Fruit fly (Drosophila melanogaster) whole organism, embryonic: ENCODE data around the gene Bap60.
A peak's percentile ranks its signal among the peaks of the same experiment; 100 is the strongest.

ENCODE experiments used
- ATbp ChIP-seq: fragments of 200-800 bp; sonication (Bioruptor generic); optimal IDR thresholded peaks from 2 replicates; lab custom pipeline; 2017; ENCODE audit warnings: missing biosample characterization, mild to moderate bottlenecking, missing genetic modification characterization, missing genetic modification reagents
- Asciz ChIP-seq: fragments of 200-800 bp; sonication (Bioruptor generic); optimal IDR thresholded peaks from 2 replicates; lab custom pipeline; 2017; ENCODE audit warnings: missing biosample characterization, mild to moderate bottlenecking, missing genetic modification characterization, missing genetic modification reagents
- Bteb2 ChIP-seq: fragments of 200-800 bp; sonication (Bioruptor generic); optimal IDR thresholded peaks from 2 replicates; lab custom pipeline; 2016; ENCODE audit warnings: missing biosample characterization, missing genetic modification characterization
- CG10565 ChIP-seq: fragments of 200-800 bp; sonication (Bioruptor generic); optimal IDR thresholded peaks from 3 replicates; lab custom pipeline; 2016; ENCODE audit warnings: missing biosample characterization, mild to moderate bottlenecking, missing genetic modification characterization
- CG11398 ChIP-seq: fragments of 200-800 bp; sonication (Bioruptor generic); optimal IDR thresholded peaks from 2 replicates; lab custom pipeline; 2016; ENCODE audit warnings: missing biosample characterization, missing genetic modification characterization
- CG11696 ChIP-seq: fragments of 200-800 bp; sonication (Bioruptor generic); IDR thresholded peaks from 2 replicates; pipeline ENCODE4 v1.3.6; 2022; ENCODE audit warnings: missing biosample characterization, missing genetic modification characterization
- CG1529 ChIP-seq: fragments of 200-800 bp; sonication (Bioruptor generic); optimal IDR thresholded peaks from 3 replicates; lab custom pipeline; 2018; ENCODE audit warnings: missing biosample characterization, missing genetic modification characterization
- CG15696 ChIP-seq: fragments of 200-800 bp; sonication (Bioruptor generic); optimal IDR thresholded peaks from 2 replicates; lab custom pipeline; 2019; ENCODE audit warnings: missing biosample characterization, mild to moderate bottlenecking, missing genetic modification characterization, moderate library complexity
- CG16779 ChIP-seq: fragments of 200-800 bp; sonication (Bioruptor generic); IDR thresholded peaks from 2 replicates; pipeline ENCODE4 v1.3.6; 2022; ENCODE audit warnings: missing biosample characterization, missing genetic modification characterization
- CG17568 ChIP-seq: fragments of 200-800 bp; sonication (Bioruptor generic); optimal IDR thresholded peaks from 2 replicates; lab custom pipeline; 2018; ENCODE audit warnings: missing biosample characterization, mild to moderate bottlenecking, missing genetic modification characterization, moderate library complexity
- CG1832 ChIP-seq: fragments of 200-800 bp; sonication (Bioruptor generic); optimal IDR thresholded peaks from 2 replicates; lab custom pipeline; 2017; ENCODE audit warnings: missing biosample characterization, mild to moderate bottlenecking, missing genetic modification characterization, inconsistent platforms
- CG2120 ChIP-seq: fragments of 200-800 bp; sonication (Bioruptor generic); optimal IDR thresholded peaks from 3 replicates; lab custom pipeline; 2016; ENCODE audit warnings: missing biosample characterization, missing genetic modification characterization
- CG32767 ChIP-seq: fragments of 200-800 bp; sonication (Bioruptor generic); IDR thresholded peaks from 2 replicates; pipeline ENCODE4 v1.3.6; 2022; ENCODE audit warnings: missing biosample characterization, missing genetic modification characterization
- CG6175 ChIP-seq: fragments of 200-800 bp; sonication (Bioruptor generic); IDR thresholded peaks from 3 replicates; pipeline ENCODE4 v1.3.6; 2022; ENCODE audit warnings: missing biosample characterization, missing genetic modification characterization
- CG8924 ChIP-seq: fragments of 200-800 bp; optimal IDR thresholded peaks from 3 replicates; lab custom pipeline; 2019; ENCODE audit warnings: missing biosample characterization, mild to moderate bottlenecking, missing genetic modification characterization, moderate library complexity
- CoRest ChIP-seq: fragments of 200-800 bp; sonication (Bioruptor generic); optimal IDR thresholded peaks from 3 replicates; lab custom pipeline; 2018; ENCODE audit warnings: missing biosample characterization, mild to moderate bottlenecking, missing genetic modification characterization, moderate library complexity
- D19B ChIP-seq: fragments of 200-800 bp; sonication (Bioruptor generic); optimal IDR thresholded peaks from 2 replicates; lab custom pipeline; 2017; ENCODE audit warnings: missing biosample characterization, mild to moderate bottlenecking, missing genetic modification characterization
- Dek ChIP-seq: fragments of 200-800 bp; sonication (Bioruptor generic); optimal IDR thresholded peaks from 3 replicates; lab custom pipeline; 2019; ENCODE audit warnings: missing biosample characterization, mild to moderate bottlenecking, missing genetic modification characterization, moderate library complexity
- Dfd ChIP-seq, 2 experiments: fragments of >200 bp; optimal IDR thresholded peaks; 2 replicates each; lab custom pipeline; 2017; ENCODE audit warnings: missing biosample characterization in 2 of 2, missing genetic modification characterization in 2 of 2
- Dref ChIP-seq: fragments of 200-800 bp; sonication (Bioruptor generic); IDR thresholded peaks from 2 replicates; pipeline ENCODE4 v1.3.6; 2022; ENCODE audit warnings: missing biosample characterization, missing genetic modification characterization
- Lhr ChIP-seq: fragments of 200-800 bp; sonication (Bioruptor generic); optimal IDR thresholded peaks from 3 replicates; lab custom pipeline; 2017; ENCODE audit warnings: mild to moderate bottlenecking, missing biosample characterization, missing genetic modification reagents, missing genetic modification characterization
- Med ChIP-seq: fragments of 200-800 bp; sonication (Bioruptor generic); peaks from one replicate; lab custom pipeline; 2016; ENCODE audit warnings: missing biosample characterization, missing genetic modification characterization, mild to moderate bottlenecking, inconsistent platforms, moderate library complexity
- NC2β ChIP-seq: fragments of 200-800 bp; sonication (Bioruptor generic); optimal IDR thresholded peaks from 2 replicates; lab custom pipeline; 2016; ENCODE audit warnings: missing biosample characterization, missing genetic modification characterization
- NFAT ChIP-seq: fragments of 200-800 bp; sonication (Bioruptor generic); IDR thresholded peaks from 2 replicates; pipeline ENCODE4 v1.3.6; 2022; ENCODE audit warnings: missing biosample characterization, missing genetic modification characterization
- NK7.1 ChIP-seq: fragments of 200-800 bp; sonication (Bioruptor generic); optimal IDR thresholded peaks from 3 replicates; lab custom pipeline; 2016; ENCODE audit warnings: missing biosample characterization, missing genetic modification characterization
- Optix ChIP-seq: fragments of 200-800 bp; sonication (Bioruptor generic); IDR thresholded peaks from 3 replicates; pipeline ENCODE4 v1.3.6; 2022; ENCODE audit warnings: missing biosample characterization, missing genetic modification characterization
- Ravus ChIP-seq: fragments of 200-800 bp; sonication (Bioruptor generic); IDR thresholded peaks from 2 replicates; pipeline ENCODE4 v1.3.6; 2022; ENCODE audit warnings: missing biosample characterization, missing genetic modification characterization
- TFAM ChIP-seq: fragments of 200-800 bp; sonication (Bioruptor generic); optimal IDR thresholded peaks from 2 replicates; lab custom pipeline; 2017; ENCODE audit warnings: missing biosample characterization, missing genetic modification characterization, inconsistent platforms
- aop ChIP-seq: fragments of 200-800 bp; sonication (Bioruptor generic); IDR thresholded peaks from 2 replicates; pipeline ENCODE4 v1.3.6; 2022; ENCODE audit warnings: missing biosample characterization, missing genetic modification characterization
- az2 ChIP-seq: fragments of 200-800 bp; sonication (Bioruptor generic); optimal IDR thresholded peaks from 3 replicates; lab custom pipeline; 2016; ENCODE audit warnings: missing biosample characterization, missing genetic modification characterization
- dati ChIP-seq: fragments of 200-800 bp; sonication (Bioruptor generic); IDR thresholded peaks from 2 replicates; pipeline ENCODE4 v1.3.6; 2022; ENCODE audit warnings: missing biosample characterization, missing genetic modification characterization
- dmrt99B ChIP-seq: fragments of 200-800 bp; sonication (Bioruptor generic); optimal IDR thresholded peaks from 2 replicates; lab custom pipeline; 2018; ENCODE audit warnings: missing biosample characterization, mild to moderate bottlenecking, missing genetic modification characterization, moderate library complexity
- ems ChIP-seq: fragments of 200-800 bp; sonication (Bioruptor generic); optimal IDR thresholded peaks from 3 replicates; lab custom pipeline; 2016; ENCODE audit warnings: missing biosample characterization, missing genetic modification characterization
- gem ChIP-seq: fragments of 200-800 bp; sonication (Bioruptor generic); optimal IDR thresholded peaks from 2 replicates; lab custom pipeline; 2019; ENCODE audit warnings: missing biosample characterization, mild to moderate bottlenecking, missing genetic modification characterization, moderate library complexity
- grau ChIP-seq: fragments of 200-800 bp; optimal IDR thresholded peaks from 3 replicates; lab custom pipeline; 2019; ENCODE audit warnings: missing biosample characterization, mild to moderate bottlenecking, missing genetic modification characterization, moderate library complexity
- kni ChIP-seq: fragments of 200-800 bp; sonication (Bioruptor generic); optimal IDR thresholded peaks from 3 replicates; lab custom pipeline; 2017; ENCODE audit warnings: mild to moderate bottlenecking, missing biosample characterization, missing genetic modification reagents, missing genetic modification characterization
- lab ChIP-seq: fragments of 200-800 bp; sonication (Bioruptor generic); optimal IDR thresholded peaks from 3 replicates; lab custom pipeline; 2017; ENCODE audit warnings: missing biosample characterization, missing genetic modification characterization, mild to moderate bottlenecking, moderate library complexity, missing genetic modification reagents
- maf-S ChIP-seq: fragments of 200-800 bp; sonication (Bioruptor generic); optimal IDR thresholded peaks from 2 replicates; lab custom pipeline; 2016; ENCODE audit warnings: missing biosample characterization, missing genetic modification characterization
- psq ChIP-seq: fragments of 200-800 bp; sonication (Bioruptor generic); optimal IDR thresholded peaks from 2 replicates; lab custom pipeline; 2017; ENCODE audit warnings: missing biosample characterization, missing genetic modification characterization
- pzg ChIP-seq: fragments of 200-800 bp; sonication (Bioruptor generic); optimal IDR thresholded peaks from 3 replicates; lab custom pipeline; 2018; ENCODE audit warnings: missing biosample characterization, mild to moderate bottlenecking, missing genetic modification characterization, moderate library complexity
- ro ChIP-seq: fragments of 200-800 bp; sonication (Bioruptor generic); IDR thresholded peaks from 2 replicates; pipeline ENCODE4 v1.3.6; 2022; ENCODE audit warnings: missing biosample characterization, missing genetic modification characterization
- salm ChIP-seq: fragments of 200-800 bp; sonication (Bioruptor generic); optimal IDR thresholded peaks from 2 replicates; lab custom pipeline; 2018; ENCODE audit warnings: missing biosample characterization, mild to moderate bottlenecking, missing genetic modification characterization
- seq ChIP-seq: fragments of 200-800 bp; sonication (Bioruptor generic); IDR thresholded peaks from 2 replicates; pipeline ENCODE4 v1.3.6; 2022; ENCODE audit warnings: missing biosample characterization, missing genetic modification characterization
- sima ChIP-seq: fragments of 200-800 bp; sonication (Bioruptor generic); optimal IDR thresholded peaks from 2 replicates; lab custom pipeline; 2016; ENCODE audit warnings: missing biosample characterization, missing genetic modification characterization
- sob ChIP-seq: fragments of 200-800 bp; sonication (Bioruptor generic); IDR thresholded peaks from 2 replicates; pipeline ENCODE4 v1.3.6; 2022; ENCODE audit warnings: missing biosample characterization, missing genetic modification characterization
- sug ChIP-seq: fragments of 200-800 bp; optimal IDR thresholded peaks from 2 replicates; lab custom pipeline; 2019; ENCODE audit warnings: missing biosample characterization, mild to moderate bottlenecking, missing genetic modification characterization, moderate library complexity
- tll ChIP-seq, 2 experiments: fragments of 200-800 bp in 1 of 2; fragments of >200 bp in 1 of 2; sonication (Bioruptor generic) in 1 of 2; optimal IDR thresholded peaks; 2 replicates each; lab custom pipeline; 2017 to 2019; ENCODE audit warnings: missing biosample characterization in 2 of 2, missing genetic modification characterization in 2 of 2, mild to moderate bottlenecking in 1 of 2, moderate library complexity in 1 of 2
- tna ChIP-seq: fragments of 200-800 bp; sonication (Bioruptor generic); IDR thresholded peaks from 2 replicates; pipeline ENCODE4 v1.3.6; 2022; ENCODE audit warnings: missing biosample characterization, missing genetic modification characterization; ENCODE audit not compliant: partially characterized antibody
- vnd ChIP-seq: fragments of 200-800 bp; sonication (Bioruptor generic); IDR thresholded peaks from 3 replicates; pipeline ENCODE4 v1.3.6; 2022; ENCODE audit warnings: missing biosample characterization, missing genetic modification characterization; ENCODE audit not compliant: partially characterized antibody
- zen2 ChIP-seq: fragments of 200-800 bp; sonication (Bioruptor generic); IDR thresholded peaks from 3 replicates; pipeline ENCODE4 v1.3.6; 2022; ENCODE audit warnings: missing biosample characterization, missing genetic modification characterization; ENCODE audit not compliant: partially characterized antibody

The Bap60 gene

DNA sequence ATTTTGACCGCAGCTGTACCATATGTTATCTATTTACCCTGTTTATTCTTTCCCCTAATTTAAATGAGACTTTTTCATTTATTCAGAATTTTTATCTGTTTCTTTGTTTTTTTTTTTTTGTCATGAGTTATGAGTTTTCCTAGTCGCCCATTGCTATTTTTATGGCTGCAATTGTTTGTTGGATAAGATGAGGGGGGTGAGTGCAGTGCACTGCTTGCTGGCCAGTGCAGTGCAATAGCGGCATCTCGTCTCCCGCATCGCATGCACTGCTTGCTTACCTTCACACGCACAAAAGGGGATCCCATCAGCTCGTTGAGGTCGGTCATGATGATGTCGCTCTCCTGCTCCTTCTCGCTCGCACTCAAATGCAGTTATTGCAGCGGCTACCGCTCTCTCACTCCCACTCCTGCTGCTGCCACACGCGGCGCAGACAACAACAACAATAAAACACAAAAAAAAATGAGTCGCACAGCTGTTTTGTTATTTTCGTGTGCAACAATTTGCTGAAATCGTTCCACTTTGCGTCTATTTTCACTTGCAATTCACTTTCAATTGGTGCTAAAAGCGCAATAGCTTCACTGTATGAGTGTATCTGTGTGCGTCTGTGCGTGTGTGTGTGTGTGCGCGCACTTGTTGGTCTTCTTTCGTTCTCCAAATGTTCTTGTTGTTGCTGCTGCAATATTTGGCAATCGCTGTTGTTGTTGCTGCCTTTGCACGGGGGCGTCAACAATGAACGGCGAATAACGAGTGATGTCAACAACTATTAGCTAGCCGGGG is 31.1 kb downstream of the Bap60 start (continued):
- TF ChIP-seq NC2β (GFP tag; lab: Kevin White, UChicago) (peak; percentile 51), Dek (no peak), az2 (GFP tag; lab: Kevin White, UChicago) (peak; percentile 68), dmrt99B (peak; percentile 36), CG11398 (GFP tag; lab: Kevin White, UChicago) (peak; percentile 20), sima (GFP tag; lab: Kevin White, UChicago) (no peak), pzg (no peak), TFAM (GFP tag; lab: Kevin White, UChicago) (no peak), Lhr (GFP tag; lab: Kevin White, UChicago) (no peak), Ravus (GFP tag; lab: Robert Waterston, UW) (no peak), CG1529 (GFP tag; lab: Kevin White, UChicago) (no peak), CG10565 (GFP tag; lab: Kevin White, UChicago) (no peak), NK7.1 (GFP tag; lab: Kevin White, UChicago) (no peak), ems (GFP tag; lab: Kevin White, UChicago) (no peak), seq (GFP tag; lab: Robert Waterston, UW) (no peak), CoRest (tag; lab: Kevin White, UChicago) (no peak), CG11696 (GFP tag; lab: Robert Waterston, UW) (peak; percentile 95), Dfd (GFP tag; optimal IDR thresholded peaks at IDR 0.05; lab: Kevin White, UChicago) (peak in 1 of 2 experiments; percentile 51), vnd (GFP tag; lab: Robert Waterston, UW) (no peak), zen2 (GFP tag; lab: Robert Waterston, UW) (no peak), lab (GFP tag; lab: Kevin White, UChicago) (no peak), tna (GFP tag; lab: Robert Waterston, UW) (no peak), ATbp (GFP tag; lab: Kevin White, UChicago) (peak; percentile 37), CG8924 (tag; lab: Kevin White, UChicago) (peak; percentile 37), CG17568 (no peak), Med (GFP tag; lab: Kevin White, UChicago) (peak; percentile 76), CG32767 (GFP tag; lab: Robert Waterston, UW) (no peak), CG16779 (GFP tag; lab: Robert Waterston, UW) (no peak), CG2120 (no peak), ro (peak; percentile 43; the same call in 1 of the 2 replicates), Optix (GFP tag; lab: Robert Waterston, UW) (0 out of 3 replicates have a peak, but pooled peaks have one; percentile 37), aop (GFP tag; lab: Robert Waterston, UW) (no peak), Dref (GFP tag; lab: Robert Waterston, UW) (no peak), CG6175 (GFP tag; lab: Robert Waterston, UW) (no peak), maf-S (GFP tag; lab: Kevin White, UChicago) (no peak), Asciz (GFP tag; lab: Kevin White, UChicago) (no peak), D19B (GFP tag; lab: Kevin White, UChicago) (no peak), salm (tag; lab: Kevin White, UChicago) (no peak), dati (GFP tag; lab: Robert Waterston, UW) (no peak), sug (no peak), psq (no peak), gem (peak; percentile 52), tll (GFP tag; optimal IDR thresholded peaks at IDR 0.05; lab: Kevin White, UChicago) (no peak), Bteb2 (GFP tag; lab: Kevin White, UChicago) (no peak), CG1832 (GFP tag; lab: Kevin White, UChicago) (peak; percentile 74), CG15696 (tag; lab: Kevin White, UChicago) (no peak), kni (peak; percentile 40), sob (GFP tag; lab: Robert Waterston, UW) (no peak), NFAT (GFP tag; lab: Robert Waterston, UW) (no peak), grau (tag; lab: Kevin White, UChicago) (no peak)
